Worm (Caenorhabditis elegans) whole organism, L3 larva: ENCODE measurements around the gene clec-78.

Experiments
- lin-15B ChIP-seq: fragments of 150-350 bp; optimal IDR thresholded peaks from 2 replicates; lab custom pipeline; 2014; ENCODE audit warnings: missing biosample characterization, missing genetic modification characterization
- nfya-1 ChIP-seq: sonication (generic microtip); optimal IDR thresholded peaks from 2 replicates; lab custom pipeline; 2017; ENCODE audit warnings: missing genetic modification characterization, mild to moderate bottlenecking, missing compliant biosample characterization, antibody characterized with exemption, moderate library complexity; ENCODE audit not compliant: insufficient read depth
- nhr-23 ChIP-seq: fragments of 150-350 bp; optimal IDR thresholded peaks from 2 replicates; lab custom pipeline; 2014; ENCODE audit warnings: missing biosample characterization, missing genetic modification reagents, missing genetic modification characterization
- ztf-11 ChIP-seq: fragments of 150-350 bp; optimal IDR thresholded peaks from 2 replicates; lab custom pipeline; 2014; ENCODE audit warnings: missing biosample characterization, missing genetic modification characterization

ce11 chrIV:4028177-4028576, 39.3 kb downstream of the clec-78 start:
- TF ChIP-seq nfya-1 (tag; lab: Kevin White, UChicago) (peak; percentile 54), ztf-11 (tag; lab: Kevin White, UChicago) (no peak), nhr-23 (tag; lab: Kevin White, UChicago) (peak; percentile 55), lin-15B (tag; lab: Kevin White, UChicago) (peak; percentile 3)
